Fruit fly (Drosophila melanogaster): ENCODE measurements around the gene Ddrgk1.

DNA sequence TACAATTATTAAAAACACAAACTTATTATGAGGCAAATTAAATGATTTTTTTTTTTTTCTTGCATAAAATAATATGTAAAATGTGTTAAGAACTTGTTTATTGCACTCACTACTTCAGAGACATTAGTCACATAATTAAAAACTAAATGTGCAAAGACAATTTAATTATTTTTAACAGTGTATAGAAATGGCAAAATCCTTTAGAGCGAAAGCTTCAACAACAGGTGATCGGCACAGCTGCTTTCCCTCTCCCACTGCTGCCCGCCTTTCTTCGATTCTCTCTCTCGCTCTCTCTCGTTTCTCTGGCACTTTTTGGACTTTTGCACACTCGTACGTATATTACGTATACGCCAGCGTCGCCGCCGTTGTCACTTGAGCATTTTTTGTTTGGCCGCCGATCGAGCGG lies 34.5 kb upstream of the Ddrgk1 start:
- TF ChIP-seq Abd-B (GFP tag; optimal IDR thresholded peaks at IDR 0.05): no peak
- TF ChIP-seq GATAd (GFP tag; optimal IDR thresholded peaks at IDR 0.05): no peak
- peak; percentile 58 for TF ChIP-seq h (GFP tag; optimal IDR thresholded peaks at IDR 0.05)
- TF ChIP-seq ey (GFP tag; optimal IDR thresholded peaks at IDR 0.05): peak; percentile 29
